Worm (Caenorhabditis elegans) whole organism, early embryonic: ENCODE measurements around the gene cht-1.

ENCODE experiments used
- F13C5.2 ChIP-seq: sonication (generic microtip); optimal IDR thresholded peaks from 2 replicates; lab custom pipeline; 2017; ENCODE audit warnings: mild to moderate bottlenecking, missing genetic modification characterization, inconsistent platforms, missing compliant biosample characterization
- ceh-36 ChIP-seq: sonication (generic microtip); optimal IDR thresholded peaks from 2 replicates; lab custom pipeline; 2016; ENCODE audit warnings: missing genetic modification characterization, inconsistent platforms, missing compliant biosample characterization
- hmg-4 ChIP-seq: fragments of 200-800 bp; sonication (Bioruptor generic); optimal IDR thresholded peaks from 2 replicates; lab custom pipeline; 2018; ENCODE audit warnings: mild to moderate bottlenecking, missing genetic modification characterization, missing compliant biosample characterization
- hnd-1 ChIP-seq: sonication (generic microtip); optimal IDR thresholded peaks from 2 replicates; lab custom pipeline; 2016; ENCODE audit warnings: missing genetic modification characterization, missing compliant biosample characterization
- tbx-11 ChIP-seq: fragments of 200-800 bp; sonication (Bioruptor generic); IDR thresholded peaks from 2 replicates; pipeline ENCODE4 v1.3.6; 2022; ENCODE audit warnings: missing genetic modification characterization, missing compliant biosample characterization

- TF ChIP-seq F13C5.2 (tag; lab: Kevin White, UChicago) (no peak), tbx-11 (GFP tag; lab: Robert Waterston, UW) (no peak), ceh-36 (no peak), hmg-4 (GFP tag; lab: Kevin White, UChicago) (no peak), hnd-1 (no peak)
Measured at ce11 chrX:3366782-3367181, 33.0 kb downstream of the cht-1 start.
